Fruit fly (Drosophila melanogaster): ENCODE measurements around the gene SclB.

The SclB gene

DNA sequence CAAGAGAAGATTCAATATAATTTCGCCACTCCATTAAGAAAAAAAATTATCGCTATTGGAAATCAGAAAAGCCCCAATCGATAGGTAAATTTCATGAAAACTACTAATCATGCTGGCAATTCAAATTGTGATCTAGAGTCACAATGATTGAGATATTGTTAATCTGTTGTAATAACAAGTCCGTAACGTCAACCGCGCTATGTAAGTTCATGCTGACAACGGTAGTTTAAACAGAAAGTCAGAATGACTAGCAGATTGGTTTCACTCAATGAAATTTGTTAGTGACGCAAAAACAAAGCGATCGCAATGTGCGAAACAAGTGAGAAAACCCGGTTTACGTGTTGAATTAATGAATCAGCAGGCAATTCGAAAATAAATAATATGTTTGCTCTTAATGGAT, 19.4 kb downstream of the SclB start:
- TF ChIP-seq D1 (tag; optimal IDR thresholded peaks at IDR 0.05), result no peak
- TF ChIP-seq CG12605 (GFP tag; IDR thresholded peaks at IDR 0.05), result no peak

DNA sequence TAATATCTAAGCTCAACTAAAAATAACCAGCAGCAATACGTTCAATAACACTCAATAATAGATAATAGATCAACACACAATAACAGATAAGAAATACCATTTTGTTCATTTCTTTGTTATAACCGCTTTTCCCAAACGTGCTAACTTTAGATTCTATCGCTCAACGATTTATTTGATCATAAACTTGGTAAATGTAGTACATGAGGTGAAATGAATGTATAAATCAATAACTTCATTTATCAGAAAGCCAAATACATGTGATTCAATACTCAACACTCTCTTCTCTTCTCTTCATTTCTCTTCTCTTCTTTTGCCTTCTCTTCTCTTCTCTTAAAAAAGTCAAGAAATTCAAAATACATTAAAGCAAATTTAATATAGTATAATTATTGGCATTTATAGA, 19.9 kb downstream of the SclB start:
- TF ChIP-seq Pif1B (GFP tag; optimal IDR thresholded peaks at IDR 0.05), result no peak

DNA sequence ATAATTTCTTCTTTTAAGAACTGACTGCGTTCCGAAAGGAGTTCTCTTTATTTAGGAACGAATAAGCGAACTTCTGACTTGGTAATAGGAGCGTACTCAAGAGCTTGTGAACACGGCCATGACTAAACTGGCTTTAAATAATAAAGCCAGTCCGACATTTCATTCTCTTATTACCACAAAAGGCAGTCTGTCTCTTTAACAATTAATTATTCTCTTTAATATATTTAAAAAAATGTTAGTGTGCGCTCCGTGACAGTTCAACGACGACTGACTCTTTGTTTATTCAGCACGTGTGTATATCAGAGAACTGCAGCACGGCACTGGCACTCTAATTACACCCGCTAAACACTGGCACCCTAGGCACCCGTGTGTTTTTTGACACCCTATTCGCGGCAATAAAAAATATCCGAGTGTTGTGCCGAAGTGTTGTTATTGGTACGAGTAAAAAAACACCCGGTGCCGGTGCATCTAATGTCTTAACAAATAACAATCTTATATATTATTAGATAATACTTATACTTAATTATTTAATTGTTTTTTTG, 20.8 kb downstream of the SclB start, which contains the start of gene CG31809:
TSS of gene CG31809 (minus strand) at position 249 of the 542 bp plus-strand sequence.
- no peak for TF ChIP-seq Snoo (tag; optimal IDR thresholded peaks at IDR 0.05)
- no peak for TF ChIP-seq rn (GFP tag; IDR thresholded peaks at IDR 0.05)
- TF ChIP-seq D1 (tag; optimal IDR thresholded peaks at IDR 0.05), result peak; percentile 38

DNA sequence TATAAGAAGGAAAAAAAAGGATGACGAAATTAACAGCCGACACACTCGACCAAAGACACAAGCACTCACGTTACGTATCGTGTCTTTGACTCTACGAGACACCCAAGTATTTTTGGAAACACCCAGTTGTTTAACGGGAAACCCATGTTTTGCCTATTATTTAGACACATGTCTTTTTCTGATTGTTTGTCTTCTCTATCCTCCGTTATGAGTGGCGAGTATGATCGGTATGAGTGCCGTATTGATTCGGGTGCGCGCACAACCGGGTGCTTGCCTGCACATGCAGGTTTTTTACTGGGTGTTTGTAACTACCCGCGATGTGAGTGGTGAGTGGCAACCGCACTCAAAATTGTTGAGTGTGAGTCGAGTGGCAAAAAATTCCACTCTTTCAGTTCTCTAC, 21.3 kb downstream of the SclB start:
- TF ChIP-seq Snoo (tag; optimal IDR thresholded peaks at IDR 0.05) (no peak), CG8159 (tag; optimal IDR thresholded peaks at IDR 0.05) (no peak), rn (GFP tag; IDR thresholded peaks at IDR 0.05) (no peak), CG32121 (GFP tag; IDR thresholded peaks at IDR 0.05) (no peak), CG14655 (GFP tag; optimal IDR thresholded peaks at IDR 0.05) (no peak), Pif1A (GFP tag; optimal IDR thresholded peaks at IDR 0.05) (no peak), EcR (GFP tag; optimal IDR thresholded peaks at IDR 0.05) (no peak), CG34367 (tag; optimal IDR thresholded peaks at IDR 0.05) (no peak), CG4496 (GFP tag; IDR thresholded peaks at IDR 0.05) (no peak)

- peak; percentile 42 for TF ChIP-seq D1 (tag; optimal IDR thresholded peaks at IDR 0.05)
- no peak for TF ChIP-seq EcR (GFP tag; optimal IDR thresholded peaks at IDR 0.05)
Observed at dm6 chr2L:16859566-16859965, 21.8 kb downstream of the SclB start.

- TF ChIP-seq CG32121 (GFP tag; IDR thresholded peaks at IDR 0.05) (no peak), CG12605 (GFP tag; IDR thresholded peaks at IDR 0.05) (no peak), CG10348 (GFP tag; IDR thresholded peaks at IDR 0.05) (no peak), CG17806 (tag; optimal IDR thresholded peaks at IDR 0.05) (no peak), fd96Ca (GFP tag; IDR thresholded peaks at IDR 0.05) (no peak), Ets98B (GFP tag; IDR thresholded peaks at IDR 0.05) (no peak), CG34367 (tag; optimal IDR thresholded peaks at IDR 0.05) (no peak), CG13204 (GFP tag; optimal IDR thresholded peaks at IDR 0.05) (no peak), Snoo (tag; optimal IDR thresholded peaks at IDR 0.05) (no peak), EcR (GFP tag; optimal IDR thresholded peaks at IDR 0.05) (no peak)
Observed at dm6 chr2L:16861126-16861525, 23.4 kb downstream of the SclB start, which contains the start of gene CG6012. Gene CG6012 (minus strand): TSS chr2L:16861489.

DNA sequence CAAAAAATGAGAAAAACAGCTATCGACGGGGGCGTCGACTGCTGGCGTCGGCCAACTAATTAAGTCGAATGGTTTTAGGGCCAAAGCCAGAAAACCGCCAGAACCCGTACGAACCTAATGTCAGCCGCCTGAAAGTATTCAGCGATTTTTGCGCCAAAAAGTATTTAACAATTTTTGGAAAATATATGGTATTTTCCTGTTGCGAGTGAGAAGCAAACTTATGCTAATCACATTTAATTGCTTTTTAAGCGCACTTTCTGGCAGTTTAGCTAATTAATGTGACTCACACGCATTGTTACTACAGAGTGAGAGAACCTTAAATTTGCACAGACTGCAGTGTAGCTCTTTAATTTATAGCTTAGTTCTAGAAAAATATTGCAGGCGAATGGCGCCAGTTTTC, 24.8 kb downstream of the SclB start:
- TF ChIP-seq D1 (tag; optimal IDR thresholded peaks at IDR 0.05), result no peak
- TF ChIP-seq CG17806 (tag; optimal IDR thresholded peaks at IDR 0.05), result no peak
- no peak for TF ChIP-seq CG14655 (GFP tag; optimal IDR thresholded peaks at IDR 0.05)
- TF ChIP-seq CG8301 (tag; optimal IDR thresholded peaks at IDR 0.05), result no peak
- TF ChIP-seq Snoo (tag; optimal IDR thresholded peaks at IDR 0.05), result no peak
- no peak for TF ChIP-seq CG4496 (GFP tag; IDR thresholded peaks at IDR 0.05)
- no peak for TF ChIP-seq fd96Ca (GFP tag; IDR thresholded peaks at IDR 0.05)
- TF ChIP-seq EcR (GFP tag; optimal IDR thresholded peaks at IDR 0.05), result no peak
- no peak for TF ChIP-seq CG34367 (tag; optimal IDR thresholded peaks at IDR 0.05)
- TF ChIP-seq Pif1B (GFP tag; optimal IDR thresholded peaks at IDR 0.05), result no peak

- 0 out of 2 replicates have a peak, but pooled peaks have one; percentile 39 for TF ChIP-seq CG32121 (GFP tag; IDR thresholded peaks at IDR 0.05)
- peak; percentile 68 for TF ChIP-seq CG14655 (GFP tag; optimal IDR thresholded peaks at IDR 0.05)
- TF ChIP-seq CG12605 (GFP tag; IDR thresholded peaks at IDR 0.05), result no peak
- TF ChIP-seq Pif1A (GFP tag; optimal IDR thresholded peaks at IDR 0.05), result peak; percentile 14
- TF ChIP-seq Pif1B (GFP tag; optimal IDR thresholded peaks at IDR 0.05), result no peak
- TF ChIP-seq CG9948 (tag; optimal IDR thresholded peaks at IDR 0.05), result no peak
- 0 out of 2 replicates have a peak, but pooled peaks have one; percentile 13 for TF ChIP-seq CG10348 (GFP tag; IDR thresholded peaks at IDR 0.05)
- peak; percentile 46 for TF ChIP-seq CG8301 (tag; optimal IDR thresholded peaks at IDR 0.05)
- no peak for TF ChIP-seq fd96Ca (GFP tag; IDR thresholded peaks at IDR 0.05)
Observed at dm6 chr2L:16868897-16869324, 31.1 kb downstream of the SclB start.

- TF ChIP-seq fd96Ca (GFP tag; IDR thresholded peaks at IDR 0.05), result no peak
- TF ChIP-seq rn (GFP tag; IDR thresholded peaks at IDR 0.05), result no peak
- peak; percentile 24; the same call in 1 of the 2 replicates for TF ChIP-seq Ets98B (GFP tag; IDR thresholded peaks at IDR 0.05)
- TF ChIP-seq CG32121 (GFP tag; IDR thresholded peaks at IDR 0.05), result peak; percentile 39; the same call in 1 of the 2 replicates
- no peak; the same call in 1 of the 2 replicates for TF ChIP-seq CG12605 (GFP tag; IDR thresholded peaks at IDR 0.05)
- TF ChIP-seq Pif1A (GFP tag; optimal IDR thresholded peaks at IDR 0.05), result no peak
- TF ChIP-seq CG15710 (tag; optimal IDR thresholded peaks at IDR 0.05), result no peak
- no peak for TF ChIP-seq D1 (tag; optimal IDR thresholded peaks at IDR 0.05)
- peak; percentile 8 for TF ChIP-seq CG8301 (tag; optimal IDR thresholded peaks at IDR 0.05)
- peak; percentile 44 for TF ChIP-seq CG14655 (GFP tag; optimal IDR thresholded peaks at IDR 0.05)
- no peak for TF ChIP-seq CG13204 (GFP tag; optimal IDR thresholded peaks at IDR 0.05)
- no peak for TF ChIP-seq CG17806 (tag; optimal IDR thresholded peaks at IDR 0.05)
- TF ChIP-seq CG8159 (tag; optimal IDR thresholded peaks at IDR 0.05), result no peak
- TF ChIP-seq CG4496 (GFP tag; IDR thresholded peaks at IDR 0.05), result 0 out of 3 replicates have a peak, but pooled peaks have one; percentile 52
Observed at dm6 chr2L:16874924-16875323, 37.2 kb downstream of the SclB start.
